Worm (Caenorhabditis elegans) whole organism, midembryonic: ENCODE measurements around the gene H09F14.1.

Experiments
- T22C8.4 ChIP-seq: fragments of 200-800 bp; sonication (Bioruptor generic); IDR thresholded peaks from 2 replicates; pipeline ENCODE4 v1.3.6; 2022; ENCODE audit warnings: missing genetic modification characterization, missing compliant biosample characterization
- cog-1 ChIP-seq: sonication (generic microtip); optimal IDR thresholded peaks from 2 replicates; lab custom pipeline; 2016; ENCODE audit warnings: missing genetic modification characterization, missing compliant biosample characterization
- flt-1 ChIP-seq: fragments of 200-800 bp; sonication (Bioruptor generic); IDR thresholded peaks from 2 replicates; pipeline ENCODE4 v1.3.6; 2022; ENCODE audit warnings: missing genetic modification characterization, missing compliant biosample characterization
- klf-2 ChIP-seq: fragments of 200-800 bp; sonication (Bioruptor generic); conservative IDR thresholded peaks from 2 replicates; pipeline ENCODE4 v1.3.6; 2022; ENCODE audit warnings: missing genetic modification reagents, missing genetic modification characterization, missing compliant biosample characterization
- med-1 ChIP-seq: sonication (generic microtip); optimal IDR thresholded peaks from 2 replicates; lab custom pipeline; 2017; ENCODE audit warnings: missing genetic modification characterization, mild to moderate bottlenecking, missing compliant biosample characterization, antibody characterized with exemption, missing genetic modification reagents; ENCODE audit not compliant: insufficient read depth
- ref-1 ChIP-seq: fragments of 200-800 bp; sonication (Bioruptor generic); conservative IDR thresholded peaks from 2 replicates; pipeline ENCODE4 v1.3.6; 2022; ENCODE audit warnings: missing genetic modification reagents, missing genetic modification characterization, missing compliant biosample characterization
- tab-1 ChIP-seq: fragments of 200-800 bp; sonication (Bioruptor generic); IDR thresholded peaks from 2 replicates; pipeline ENCODE4 v1.3.6; 2022; ENCODE audit warnings: missing genetic modification characterization, missing compliant biosample characterization
- ztf-23 ChIP-seq: fragments of 200-800 bp; sonication (Bioruptor generic); IDR thresholded peaks from 2 replicates; pipeline ENCODE4 v1.3.6; 2022; ENCODE audit warnings: missing genetic modification reagents, missing genetic modification characterization, missing compliant biosample characterization
- ztf-29 ChIP-seq: fragments of 200-800 bp; sonication (Bioruptor generic); IDR thresholded peaks from 2 replicates; pipeline ENCODE4 v1.3.6; 2022; ENCODE audit warnings: missing genetic modification reagents, missing genetic modification characterization, missing compliant biosample characterization

H09F14.1 gene

ce11 chrV:10568496-10568895 lies 46.9 kb downstream of the H09F14.1 start:
- TF ChIP-seq ztf-23 (GFP tag; lab: Robert Waterston, UW): no peak
- no peak for TF ChIP-seq ref-1 (GFP tag; lab: Robert Waterston, UW)

- TF ChIP-seq ztf-29 (GFP tag; lab: Robert Waterston, UW) (no peak), ref-1 (GFP tag; lab: Robert Waterston, UW) (no peak), klf-2 (GFP tag; lab: Robert Waterston, UW) (no peak), ztf-23 (GFP tag; lab: Robert Waterston, UW) (no peak), med-1 (GFP tag; lab: Kevin White, UChicago) (no peak), tab-1 (GFP tag; lab: Robert Waterston, UW) (no peak), cog-1 (tag; lab: Kevin White, UChicago) (no peak), flt-1 (no peak), T22C8.4 (GFP tag; lab: Robert Waterston, UW) (no peak)
Measured at ce11 chrV:10564830-10565365, 50.5 kb downstream of the H09F14.1 start, which contains the start of gene cat-4. TSS of gene cat-4 (plus strand) at chrV:10564880.

- TF ChIP-seq cog-1 (tag; lab: Kevin White, UChicago) (no peak), klf-2 (GFP tag; lab: Robert Waterston, UW) (no peak), flt-1 (no peak), med-1 (GFP tag; lab: Kevin White, UChicago) (no peak), tab-1 (GFP tag; lab: Robert Waterston, UW) (no peak)
Measured at ce11 chrV:10564140-10564539, 51.3 kb downstream of the H09F14.1 start.

- TF ChIP-seq med-1 (GFP tag; lab: Kevin White, UChicago) (no peak), klf-2 (GFP tag; lab: Robert Waterston, UW) (no peak), T22C8.4 (GFP tag; lab: Robert Waterston, UW) (no peak), flt-1 (no peak)
Measured at ce11 chrV:10562817-10563216, 52.6 kb downstream of the H09F14.1 start.
